Worm (Caenorhabditis elegans) whole organism, early embryonic: ENCODE results near the gene irld-33.

Experiments used
- B0310.2 ChIP-seq: sonication (generic microtip); optimal IDR thresholded peaks from 2 replicates; lab custom pipeline; 2016; ENCODE audit warnings: mild to moderate bottlenecking, missing genetic modification characterization, missing compliant biosample characterization
- F13C5.2 ChIP-seq: sonication (generic microtip); optimal IDR thresholded peaks from 2 replicates; lab custom pipeline; 2017; ENCODE audit warnings: mild to moderate bottlenecking, missing genetic modification characterization, inconsistent platforms, missing compliant biosample characterization
- aly-1 ChIP-seq: sonication (generic microtip); optimal IDR thresholded peaks from 2 replicates; lab custom pipeline; 2016; ENCODE audit warnings: missing genetic modification characterization, missing compliant biosample characterization
- ama-1 ChIP-seq: fragments of 150-350 bp; optimal IDR thresholded peaks from 2 replicates; lab custom pipeline; 2014
- ceh-36 ChIP-seq: sonication (generic microtip); optimal IDR thresholded peaks from 2 replicates; lab custom pipeline; 2016; ENCODE audit warnings: missing genetic modification characterization, inconsistent platforms, missing compliant biosample characterization
- ets-7 ChIP-seq: sonication (generic microtip); optimal IDR thresholded peaks from 2 replicates; lab custom pipeline; 2016; ENCODE audit warnings: missing genotype, missing genetic modification characterization, missing compliant biosample characterization
- flt-1 ChIP-seq: fragments of 200-800 bp; sonication (Bioruptor generic); IDR thresholded peaks from 2 replicates; pipeline ENCODE4 v1.3.6; 2022; ENCODE audit warnings: missing genetic modification characterization, missing compliant biosample characterization
- hmbx-1 ChIP-seq: sonication (generic microtip); optimal IDR thresholded peaks from 2 replicates; lab custom pipeline; 2016; ENCODE audit warnings: mild to moderate bottlenecking, missing genetic modification characterization, missing compliant biosample characterization
- hmg-4 ChIP-seq: fragments of 200-800 bp; sonication (Bioruptor generic); optimal IDR thresholded peaks from 2 replicates; lab custom pipeline; 2018; ENCODE audit warnings: mild to moderate bottlenecking, missing genetic modification characterization, missing compliant biosample characterization
- pes-1 ChIP-seq: fragments of 200-800 bp; sonication (Bioruptor generic); IDR thresholded peaks from 2 replicates; pipeline ENCODE4 v1.3.6; 2022; ENCODE audit warnings: missing genetic modification reagents, missing genetic modification characterization, missing compliant biosample characterization
- sea-1 ChIP-seq: fragments of 200-800 bp; sonication (Bioruptor generic); conservative IDR thresholded peaks from 2 replicates; pipeline ENCODE4 v1.3.6; 2022; ENCODE audit warnings: missing genetic modification characterization, missing compliant biosample characterization
- tra-4 ChIP-seq: sonication (generic microtip); optimal IDR thresholded peaks from 2 replicates; lab custom pipeline; 2017; ENCODE audit warnings: missing genetic modification characterization, missing compliant biosample characterization

DNA sequence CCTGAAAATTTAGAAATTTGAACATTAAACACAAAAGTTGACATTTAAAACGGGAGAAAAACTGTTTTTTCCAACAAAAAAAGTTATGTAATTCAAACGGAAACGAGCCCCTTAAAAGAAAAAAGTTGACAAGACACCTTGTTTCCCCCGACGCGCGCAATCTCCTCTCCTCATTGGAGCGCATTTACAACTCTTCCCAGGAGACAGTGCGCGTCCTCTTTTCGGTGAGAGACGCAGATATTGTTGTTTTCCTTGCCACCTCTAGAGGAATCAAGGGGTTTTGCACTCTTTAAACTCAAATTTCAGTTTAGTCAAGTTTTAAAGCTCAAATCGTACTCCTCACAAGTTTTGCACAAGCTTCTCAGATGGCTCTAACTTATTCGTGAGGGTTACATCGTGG lies 43.0 kb upstream of the irld-33 start, which contains the start of gene F58E1.13:
- no peak for TF ChIP-seq ama-1 (lab: Kevin White, UChicago)
- TF ChIP-seq ceh-36 (tag; lab: Kevin White, UChicago) = no peak
- TF ChIP-seq sea-1 (GFP tag; lab: Robert Waterston, UW) = no peak
- TF ChIP-seq hmg-4 (GFP tag; lab: Kevin White, UChicago) = no peak
- TF ChIP-seq aly-1 (tag; lab: Kevin White, UChicago) = no peak
- no peak for TF ChIP-seq flt-1 (GFP tag; lab: Robert Waterston, UW)
- no peak for TF ChIP-seq hmbx-1
- TF ChIP-seq pes-1 (GFP tag; lab: Robert Waterston, UW) = no peak
- TF ChIP-seq B0310.2 = no peak
- TF ChIP-seq ets-7 (tag; lab: Kevin White, UChicago) = no peak
- no peak for TF ChIP-seq tra-4
- no peak for TF ChIP-seq F13C5.2 (tag; lab: Kevin White, UChicago)
